Worm (Caenorhabditis elegans) whole organism, young adult: ENCODE results near the gene bgnt-1.3.
"Not testable (repeated sequence)": the region's sequence is repeated elsewhere in the genome, so short reads cannot be mapped to it uniquely, and the experiment has no call there.

Source experiments
- him-1 ChIP-seq: sonication (generic microtip); optimal IDR thresholded peaks from 2 replicates; lab custom pipeline; 2016; ENCODE audit warnings: missing genotype, missing genetic modification reagents, missing genetic modification characterization, missing compliant biosample characterization
- hrde-1 ChIP-seq: sonication (generic microtip); optimal IDR thresholded peaks from 2 replicates; lab custom pipeline; 2016; ENCODE audit warnings: missing genetic modification characterization, mild to moderate bottlenecking, missing compliant biosample characterization, moderate library complexity, missing genotype, missing genetic modification reagents, borderline replicate concordance
- lir-1 ChIP-seq: fragments of 200-800 bp; sonication (Bioruptor generic); conservative IDR thresholded peaks from 2 replicates; pipeline ENCODE4 v1.3.6; 2022; ENCODE audit warnings: missing genetic modification reagents, missing genetic modification characterization, missing compliant biosample characterization

DNA sequence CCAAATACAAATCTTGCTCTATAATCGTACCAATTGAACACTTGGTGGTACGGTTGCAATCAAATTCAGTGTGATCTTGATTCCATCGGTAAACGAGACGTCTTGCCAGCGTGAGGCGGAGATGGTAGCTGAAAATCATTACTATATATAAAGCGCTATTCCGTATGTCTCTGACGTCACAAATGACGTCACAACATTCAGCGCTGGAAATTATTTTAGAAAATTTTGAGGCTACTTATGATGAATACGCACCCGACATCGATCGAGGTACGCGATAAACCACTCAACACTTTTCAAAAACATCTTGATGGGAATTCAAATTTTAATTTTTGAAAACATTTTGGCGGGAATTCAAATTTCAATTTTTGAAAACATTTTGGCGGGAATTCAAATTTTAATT is 17.1 kb upstream of the bgnt-1.3 start:
- TF ChIP-seq lir-1; him-1 (tag; lab: Kevin White, UChicago); hrde-1: not testable (repeated sequence)
